Fruit fly (Drosophila melanogaster) whole organism, wandering third instar larva: ENCODE measurements around the gene ovm.

Experiments used
- CG32264 ChIP-seq: fragments of 200-800 bp; sonication (Bioruptor generic); optimal IDR thresholded peaks from 2 replicates; lab custom pipeline; 2016; ENCODE audit warnings: missing biosample characterization, missing genetic modification characterization
- CrebA ChIP-seq: fragments of 200-800 bp; sonication (Bioruptor generic); optimal IDR thresholded peaks from 2 replicates; lab custom pipeline; 2016; ENCODE audit warnings: missing biosample characterization, mild to moderate bottlenecking, missing genetic modification characterization, borderline replicate concordance
- Dfd ChIP-seq: fragments of >200 bp; optimal IDR thresholded peaks from 2 replicates; lab custom pipeline; 2017; ENCODE audit warnings: missing biosample characterization, missing genetic modification characterization
- GATAd ChIP-seq: sonication (Bioruptor generic); optimal IDR thresholded peaks from 2 replicates; lab custom pipeline; 2016; ENCODE audit warnings: missing biosample characterization, missing genetic modification characterization
- Hnf4 ChIP-seq: fragments of 200-800 bp; sonication (Bioruptor generic); optimal IDR thresholded peaks from 2 replicates; lab custom pipeline; 2016; ENCODE audit warnings: missing biosample characterization, mild to moderate bottlenecking, missing genetic modification characterization
- Hr78 ChIP-seq: fragments of >200 bp; optimal IDR thresholded peaks from 2 replicates; lab custom pipeline; 2017; ENCODE audit warnings: missing biosample characterization, missing genetic modification characterization
- Hr83 ChIP-seq: fragments of 200-300 bp; sonication (Bioruptor generic); optimal IDR thresholded peaks from 2 replicates; lab custom pipeline; 2016; ENCODE audit warnings: missing biosample characterization, mild to moderate bottlenecking, missing genetic modification characterization, moderate library complexity; ENCODE audit not compliant: poor library complexity, severe bottlenecking
- Jra ChIP-seq: sonication (Bioruptor generic); optimal IDR thresholded peaks from 2 replicates; lab custom pipeline; 2016; ENCODE audit warnings: missing biosample characterization, missing genetic modification characterization
- Mio ChIP-seq: sonication (Bioruptor generic); optimal IDR thresholded peaks from 2 replicates; lab custom pipeline; 2016; ENCODE audit warnings: missing biosample characterization, missing genetic modification characterization
- Myc ChIP-seq: fragments of >200 bp; optimal IDR thresholded peaks from 2 replicates; lab custom pipeline; 2017
- N ChIP-seq: fragments of >200 bp; optimal IDR thresholded peaks from 2 replicates; lab custom pipeline; 2018; ENCODE audit warnings: missing biosample characterization, missing external identifiers, missing genetic modification characterization
- OdsH ChIP-seq: fragments of 200-800 bp; sonication (Bioruptor generic); optimal IDR thresholded peaks from 2 replicates; lab custom pipeline; 2016; ENCODE audit warnings: missing biosample characterization, mild to moderate bottlenecking, missing genetic modification characterization
- Rel ChIP-seq, 2 experiments: fragments of 200-800 bp; sonication (Bioruptor generic) in 1 of 2; optimal IDR thresholded peaks; 2 replicates in 1 of 2; 3 replicates in 1 of 2; lab custom pipeline; 2016 to 2019; ENCODE audit warnings: mild to moderate bottlenecking in 2 of 2, missing biosample characterization in 2 of 2, missing genetic modification characterization in 2 of 2, moderate library complexity in 1 of 2
- Sp1 ChIP-seq: fragments of 200-800 bp; sonication (Bioruptor generic); optimal IDR thresholded peaks from 3 replicates; lab custom pipeline; 2019; ENCODE audit warnings: missing biosample characterization, mild to moderate bottlenecking, missing genetic modification characterization, moderate library complexity
- Vsx2 ChIP-seq: fragments of 200-300, 225-300 bp; sonication (Bioruptor generic); optimal IDR thresholded peaks from 2 replicates; lab custom pipeline; 2018; ENCODE audit warnings: missing biosample characterization, missing genetic modification characterization; ENCODE audit not compliant: partially characterized antibody
- brk ChIP-seq: fragments of 200-800 bp; sonication (Bioruptor generic); optimal IDR thresholded peaks from 2 replicates; lab custom pipeline; 2016; ENCODE audit warnings: missing biosample characterization, mild to moderate bottlenecking, missing genetic modification characterization
- dl ChIP-seq, 2 experiments: fragments of 175-275, 200-275 bp in 1 of 2; fragments of 200-275 bp in 1 of 2; sonication (Bioruptor generic); optimal IDR thresholded peaks; lab custom pipeline; 2018; ENCODE audit warnings: mild to moderate bottlenecking in 2 of 2, missing biosample characterization in 2 of 2, missing genetic modification characterization in 2 of 2, moderate library complexity in 2 of 2; ENCODE audit not compliant: partially characterized antibody in 2 of 2, insufficient read depth in 1 of 2
- dmrt93B ChIP-seq: fragments of 200-800 bp; sonication (Bioruptor generic); optimal IDR thresholded peaks from 2 replicates; lab custom pipeline; 2018; ENCODE audit warnings: missing biosample characterization, mild to moderate bottlenecking, missing genetic modification characterization
- ey ChIP-seq: fragments of 200-800 bp; sonication (Bioruptor generic); optimal IDR thresholded peaks from 2 replicates; lab custom pipeline; 2016; ENCODE audit warnings: missing biosample characterization, missing genetic modification characterization
- fru ChIP-seq: fragments of 200-800 bp; sonication (Bioruptor generic); optimal IDR thresholded peaks from 3 replicates; lab custom pipeline; 2016; ENCODE audit warnings: missing biosample characterization, mild to moderate bottlenecking, missing genetic modification characterization
- h ChIP-seq: fragments of 200-800 bp; sonication (Bioruptor generic); optimal IDR thresholded peaks from 3 replicates; lab custom pipeline; 2016; ENCODE audit warnings: missing biosample characterization, mild to moderate bottlenecking, missing genetic modification characterization
- jim ChIP-seq: fragments of 175-275, 200-325 bp; sonication (Bioruptor generic); optimal IDR thresholded peaks from 2 replicates; lab custom pipeline; 2016; ENCODE audit warnings: missing biosample characterization, mild to moderate bottlenecking, missing genetic modification characterization
- pan ChIP-seq: fragments of >200 bp; optimal IDR thresholded peaks from 2 replicates; lab custom pipeline; 2017
- sv ChIP-seq: fragments of 200-800 bp; sonication (Bioruptor generic); optimal IDR thresholded peaks from 3 replicates; lab custom pipeline; 2016; ENCODE audit warnings: missing biosample characterization, missing genetic modification characterization
- usp ChIP-seq: fragments of >200 bp; optimal IDR thresholded peaks from 2 replicates; lab custom pipeline; 2017; ENCODE audit warnings: missing biosample characterization, missing genetic modification characterization

Gene ovm

DNA sequence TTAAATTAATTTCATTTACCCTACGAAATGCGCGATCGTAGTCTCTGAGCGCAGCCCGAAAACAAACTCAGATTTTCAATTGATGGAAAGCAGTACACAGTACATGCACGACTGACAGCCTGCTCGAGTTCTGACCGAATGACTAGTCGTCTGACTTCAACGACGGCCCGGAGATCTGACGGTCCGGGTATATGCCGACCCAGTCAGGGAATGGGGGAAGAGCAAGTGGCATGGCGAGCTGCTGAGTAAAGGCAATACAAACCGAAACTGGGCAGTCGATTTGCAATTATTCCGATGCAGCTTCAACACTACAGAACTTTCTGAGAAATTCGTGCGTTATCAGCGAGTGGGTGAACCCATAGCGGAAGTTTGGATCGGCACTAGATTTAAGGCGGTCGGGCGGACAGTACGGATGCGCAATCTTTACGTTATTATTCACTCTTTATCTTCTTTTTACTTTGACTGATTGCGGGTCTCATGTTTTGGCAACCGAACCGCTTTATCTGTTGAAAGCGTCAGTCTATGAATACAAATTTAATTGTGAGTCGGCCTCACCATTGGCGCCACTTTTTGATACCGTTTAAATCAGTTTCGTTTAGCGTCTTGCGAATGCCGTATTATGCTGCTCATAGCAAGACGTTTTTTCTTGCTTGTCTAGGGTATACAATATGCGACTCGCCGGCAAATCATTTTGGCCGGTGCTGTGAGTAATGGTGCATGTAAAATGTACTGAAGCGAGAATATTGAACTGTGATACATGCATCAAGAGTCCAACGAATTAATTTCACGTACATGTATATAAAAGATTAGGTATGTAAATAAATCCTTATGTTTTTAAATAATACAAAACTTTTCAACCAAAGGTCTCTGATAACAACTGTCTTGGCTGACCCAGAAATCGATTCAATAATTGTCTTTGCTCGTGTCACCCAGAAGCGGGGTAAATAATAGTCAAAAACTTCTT, 20.0 kb downstream of the ovm start (continued):
- TF ChIP-seq fru (GFP tag; lab: Kevin White, UChicago) (peak; percentile 45), dmrt93B (GFP tag; lab: Kevin White, UChicago) (no peak), CG32264 (GFP tag; lab: Kevin White, UChicago) (no peak), Hnf4 (peak; percentile 33), N (GFP tag; lab: Kevin White, UChicago) (no peak), Mio (GFP tag; lab: Kevin White, UChicago) (no peak), Hr78 (GFP tag; lab: Kevin White, UChicago) (no peak), ey (GFP tag; lab: Kevin White, UChicago) (no peak), brk (GFP tag; lab: Kevin White, UChicago) (no peak)
- TF ChIP-seq, all 38 proteins: peak for 10

DNA sequence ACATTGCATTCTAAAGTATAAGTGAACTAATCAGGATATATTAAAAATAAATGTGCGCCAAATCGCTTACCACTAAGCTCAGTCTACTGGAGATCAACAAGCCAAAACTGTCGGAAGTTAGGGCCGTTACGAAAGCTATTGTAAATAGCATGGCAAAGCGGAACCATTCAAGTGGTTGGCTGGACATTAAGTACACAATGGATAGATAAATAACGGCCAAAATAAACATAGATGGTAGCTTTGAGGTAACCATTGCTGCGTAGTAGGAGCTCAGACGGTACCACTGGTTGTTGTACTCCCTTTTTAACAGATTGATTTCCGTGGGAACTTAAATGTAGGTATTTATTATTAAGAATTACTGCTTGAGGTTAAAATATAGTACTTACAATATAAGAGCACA, 23.0 kb downstream of the ovm start:
- TF ChIP-seq Myc (lab: Kevin White, UChicago) (no peak), sv (GFP tag; lab: Kevin White, UChicago) (peak; percentile 1), jim (GFP tag; lab: Kevin White, UChicago) (no peak), dl (GFP tag; optimal IDR thresholded peaks at IDR 0.05; lab: Kevin White, UChicago; ENCODE audit: insufficient read depth in 1 of 2, partially characterized antibody in 2 of 2) (no peak)

dm6 chr2L:116388-116787, 24.4 kb downstream of the ovm start, which contains the start of gene CG13694:
Gene CG13694, minus strand, starts transcription at chr2L:116488.
- no peak for TF ChIP-seq Hr83 (GFP tag; lab: Kevin White, UChicago)
- TF ChIP-seq Dfd = peak; percentile 63

dm6 chr2L:114429-114828, 26.4 kb downstream of the ovm start, which contains the start of gene ND-15:
Gene ND-15, plus strand, starts transcription at chr2L:114726.
- peak; percentile 12 for TF ChIP-seq Hnf4
- TF ChIP-seq Myc (lab: Kevin White, UChicago) = no peak
- TF ChIP-seq OdsH (GFP tag; lab: Kevin White, UChicago) = no peak
- TF ChIP-seq Rel (GFP tag; optimal IDR thresholded peaks at IDR 0.05; lab: Kevin White, UChicago) = no peak
- TF ChIP-seq Rel (tag; optimal IDR thresholded peaks at IDR 0.05; lab: Kevin White, UChicago) = peak; percentile 2

DNA sequence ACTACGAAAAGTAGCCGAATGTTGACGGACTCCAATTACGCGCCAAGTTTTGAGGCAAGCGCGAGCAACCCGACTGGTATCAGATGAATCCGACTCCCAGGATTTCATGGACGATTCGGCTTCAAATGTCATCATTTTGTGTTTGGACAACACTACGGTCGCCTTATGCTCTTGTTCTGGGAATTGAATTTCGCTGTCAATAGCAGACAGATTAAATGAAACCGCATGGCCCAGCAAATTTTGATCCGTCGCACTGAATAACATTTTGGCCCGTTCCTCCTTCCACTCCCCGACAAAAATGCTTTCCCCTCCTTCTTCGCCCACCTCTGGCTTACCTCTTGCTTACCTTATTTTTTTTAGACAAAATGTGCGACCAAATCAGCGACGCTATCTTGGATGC, 30.7 kb downstream of the ovm start:
- TF ChIP-seq dmrt93B (GFP tag; lab: Kevin White, UChicago) = no peak
- TF ChIP-seq N (GFP tag; lab: Kevin White, UChicago) = no peak
- no peak for TF ChIP-seq pan (lab: Kevin White, UChicago)
- no peak for TF ChIP-seq h (GFP tag; lab: Kevin White, UChicago)
- TF ChIP-seq Rel (GFP tag; optimal IDR thresholded peaks at IDR 0.05; lab: Kevin White, UChicago) = no peak
- TF ChIP-seq Rel (tag; optimal IDR thresholded peaks at IDR 0.05; lab: Kevin White, UChicago) = no peak
- no peak for TF ChIP-seq CG32264 (GFP tag; lab: Kevin White, UChicago)
- no peak for TF ChIP-seq Myc (lab: Kevin White, UChicago)
- TF ChIP-seq, all 38 proteins: peak for 0

dm6 chr2L:109098-109799, 31.5 kb downstream of the ovm start:
- TF ChIP-seq dl (GFP tag; optimal IDR thresholded peaks at IDR 0.05; lab: Kevin White, UChicago; ENCODE audit: insufficient read depth in 1 of 2, partially characterized antibody in 2 of 2) (peak in 1 of 2 experiments; percentile 44), fru (GFP tag; lab: Kevin White, UChicago) (no peak), Dfd (no peak), Rel (GFP tag; optimal IDR thresholded peaks at IDR 0.05; lab: Kevin White, UChicago) (no peak), Rel (tag; optimal IDR thresholded peaks at IDR 0.05; lab: Kevin White, UChicago) (peak; percentile 62), Vsx2 (GFP tag; lab: Kevin White, UChicago) (no peak), Hr83 (GFP tag; lab: Kevin White, UChicago) (no peak), usp (GFP tag; lab: Kevin White, UChicago) (no peak), Myc (lab: Kevin White, UChicago) (no peak), Sp1 (GFP tag; lab: Kevin White, UChicago) (no peak), GATAd (GFP tag; lab: Kevin White, UChicago) (no peak), CrebA (GFP tag; lab: Kevin White, UChicago) (no peak), sv (GFP tag; lab: Kevin White, UChicago) (no peak), Jra (GFP tag; lab: Kevin White, UChicago) (no peak)
